Fruit fly (Drosophila melanogaster): ENCODE data around the gene CG42831.

DNA sequence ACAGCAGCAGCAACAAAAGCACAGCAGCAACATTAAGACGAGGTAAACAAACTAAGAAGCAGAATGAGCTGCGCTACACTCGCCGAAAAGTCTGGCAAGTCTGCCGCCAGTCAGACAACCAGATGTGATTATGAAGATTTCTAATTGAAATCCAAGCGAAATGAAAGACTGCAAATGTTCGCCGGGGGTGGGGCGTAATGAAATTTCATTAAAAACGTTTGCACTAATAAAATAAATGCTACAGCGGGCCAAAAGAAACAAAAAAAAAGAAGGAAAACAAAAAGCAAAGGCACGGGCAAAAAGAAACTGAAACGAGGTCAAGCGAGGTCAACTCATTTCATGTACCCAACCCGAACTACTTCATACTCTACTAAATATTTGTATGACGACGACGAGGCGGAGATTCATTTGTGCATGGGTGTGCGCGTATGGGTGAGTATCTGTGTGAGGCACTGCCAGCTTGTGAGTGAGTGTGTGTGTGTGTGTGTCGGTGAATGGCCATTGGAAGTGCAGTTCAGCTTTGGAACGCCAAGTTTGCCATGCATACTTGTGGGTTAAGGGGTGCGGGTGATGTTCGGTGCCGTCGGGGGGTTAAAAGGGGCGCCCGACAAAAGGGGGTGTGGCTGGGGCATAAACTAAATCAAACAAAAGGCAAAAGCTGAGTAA, 48.0 kb upstream of the CG42831 start:
- TF ChIP-seq CG8478 (optimal IDR thresholded peaks at IDR 0.05) (no peak), CTCF (optimal IDR thresholded peaks at IDR 0.05) (no peak)

All from S2 (cell line).